Fruit fly (Drosophila melanogaster) whole organism, embryonic: ENCODE measurements around the gene CG4949.
A peak's percentile ranks its signal among the peaks of the same experiment; 100 is the strongest.

Experiments
- Bgb ChIP-seq: fragments of 200-800 bp; sonication (Bioruptor generic); IDR thresholded peaks from 2 replicates; pipeline ENCODE4 v1.3.6; 2022; ENCODE audit warnings: missing biosample characterization, missing genetic modification characterization; ENCODE audit not compliant: partially characterized antibody
- CG11456 ChIP-seq: fragments of 200-800 bp; sonication (Bioruptor generic); IDR thresholded peaks from 3 replicates; pipeline ENCODE4 v1.3.6; 2022; ENCODE audit warnings: missing biosample characterization, missing genetic modification characterization
- CG11504 ChIP-seq: fragments of 200-800 bp; sonication (Bioruptor generic); optimal IDR thresholded peaks from 3 replicates; lab custom pipeline; 2019; ENCODE audit warnings: missing biosample characterization, mild to moderate bottlenecking, missing genetic modification characterization, moderate library complexity
- CG15479 ChIP-seq: fragments of 200-800 bp; sonication (Bioruptor generic); optimal IDR thresholded peaks from 3 replicates; lab custom pipeline; 2019; ENCODE audit warnings: missing biosample characterization, mild to moderate bottlenecking, missing genetic modification characterization, moderate library complexity
- CG17361 ChIP-seq: fragments of 200-800 bp; sonication (Bioruptor generic); IDR thresholded peaks from 3 replicates; pipeline ENCODE4 v1.3.6; 2022; ENCODE audit warnings: missing biosample characterization, missing genetic modification characterization
- CG18262 ChIP-seq: fragments of 200-800 bp; optimal IDR thresholded peaks from 3 replicates; lab custom pipeline; 2019; ENCODE audit warnings: missing biosample characterization, mild to moderate bottlenecking, missing genetic modification characterization, moderate library complexity
- CG2116 ChIP-seq: fragments of 200-800 bp; sonication (Bioruptor generic); optimal IDR thresholded peaks from 3 replicates; lab custom pipeline; 2018; ENCODE audit warnings: missing biosample characterization, mild to moderate bottlenecking, missing genetic modification characterization
- CG2202 ChIP-seq: fragments of 200-800 bp; sonication (Bioruptor generic); optimal IDR thresholded peaks from 2 replicates; lab custom pipeline; 2018; ENCODE audit warnings: missing biosample characterization, mild to moderate bottlenecking, missing genetic modification characterization
- CG30403 ChIP-seq: fragments of 200-800 bp; sonication (Bioruptor generic); optimal IDR thresholded peaks from 3 replicates; lab custom pipeline; 2016; ENCODE audit warnings: missing biosample characterization, missing genetic modification characterization
- CG4360 ChIP-seq: fragments of 200-800 bp; sonication (Bioruptor generic); IDR thresholded peaks from 2 replicates; pipeline ENCODE4 v1.3.6; 2022; ENCODE audit warnings: missing biosample characterization, missing genetic modification characterization
- CG4424 ChIP-seq: fragments of 200-800 bp; sonication (Bioruptor generic); optimal IDR thresholded peaks from 3 replicates; lab custom pipeline; 2016; ENCODE audit warnings: missing biosample characterization, missing genetic modification characterization
- CG7556 ChIP-seq: fragments of 200-800 bp; sonication (Bioruptor generic); optimal IDR thresholded peaks from 2 replicates; lab custom pipeline; 2017; ENCODE audit warnings: missing biosample characterization, mild to moderate bottlenecking, missing genetic modification characterization
- CG7839 ChIP-seq: fragments of 200-800 bp; sonication (Bioruptor generic); optimal IDR thresholded peaks from 3 replicates; lab custom pipeline; 2018; ENCODE audit warnings: missing biosample characterization, mild to moderate bottlenecking, missing genetic modification characterization, moderate library complexity
- CG8089 ChIP-seq: fragments of 200-800 bp; sonication (Bioruptor generic); optimal IDR thresholded peaks from 3 replicates; lab custom pipeline; 2016; ENCODE audit warnings: missing biosample characterization, missing genetic modification characterization
- CG8359 ChIP-seq: fragments of 200-800 bp; sonication (Bioruptor generic); optimal IDR thresholded peaks from 2 replicates; lab custom pipeline; 2017; ENCODE audit warnings: missing biosample characterization, mild to moderate bottlenecking, missing genetic modification characterization, borderline replicate concordance
- CG8388 ChIP-seq: fragments of 200-800 bp; sonication (Bioruptor generic); optimal IDR thresholded peaks from 2 replicates; lab custom pipeline; 2019; ENCODE audit warnings: missing biosample characterization, mild to moderate bottlenecking, missing genetic modification characterization, moderate library complexity
- CG8478 ChIP-seq: fragments of >200 bp; optimal IDR thresholded peaks from 2 replicates; lab custom pipeline; 2018
- CG9215 ChIP-seq: fragments of 200-800 bp; sonication (Bioruptor generic); IDR thresholded peaks from 2 replicates; pipeline ENCODE4 v1.3.6; 2022; ENCODE audit warnings: missing biosample characterization, missing genetic modification characterization
- Hr51 ChIP-seq, 2 experiments: fragments of 200-800 bp; sonication (Bioruptor generic); optimal IDR thresholded peaks; 2 replicates in 1 of 2; 3 replicates in 1 of 2; lab custom pipeline; 2016 to 2018; ENCODE audit warnings: missing biosample characterization in 2 of 2, missing genetic modification characterization in 2 of 2, mild to moderate bottlenecking in 1 of 2, moderate library complexity in 1 of 2
- Kr ChIP-seq: fragments of 200-800 bp; sonication (Bioruptor generic); optimal IDR thresholded peaks from 2 replicates; lab custom pipeline; 2017; ENCODE audit warnings: missing biosample characterization, mild to moderate bottlenecking, missing genetic modification characterization
- MESR4 ChIP-seq: fragments of 200-800 bp; sonication (Bioruptor generic); optimal IDR thresholded peaks from 2 replicates; lab custom pipeline; 2018; ENCODE audit warnings: missing biosample characterization, mild to moderate bottlenecking, missing genetic modification characterization, moderate library complexity
- Med ChIP-seq: fragments of 200-800 bp; sonication (Bioruptor generic); peaks from one replicate; lab custom pipeline; 2016; ENCODE audit warnings: missing biosample characterization, missing genetic modification characterization, mild to moderate bottlenecking, inconsistent platforms, moderate library complexity
- Meics ChIP-seq: fragments of 200-800 bp; sonication (Bioruptor generic); optimal IDR thresholded peaks from 2 replicates; lab custom pipeline; 2017; ENCODE audit warnings: missing biosample characterization, mild to moderate bottlenecking, missing genetic modification characterization
- Neu2 ChIP-seq: fragments of 200-800 bp; sonication (Bioruptor generic); optimal IDR thresholded peaks from 3 replicates; lab custom pipeline; 2016; ENCODE audit warnings: missing biosample characterization, missing genetic modification characterization, borderline replicate concordance
- NfI ChIP-seq: fragments of 200-800 bp; sonication (Bioruptor generic); optimal IDR thresholded peaks from 3 replicates; lab custom pipeline; 2018; ENCODE audit warnings: missing biosample characterization, mild to moderate bottlenecking, missing genetic modification characterization, moderate library complexity
- Poxn ChIP-seq: fragments of 200-800 bp; sonication (Bioruptor generic); IDR thresholded peaks from 2 replicates; pipeline ENCODE4 v1.3.6; 2022; ENCODE audit warnings: missing biosample characterization, missing genetic modification characterization
- chn ChIP-seq: fragments of 200-800 bp; sonication (Bioruptor generic); optimal IDR thresholded peaks from 2 replicates; lab custom pipeline; 2016; ENCODE audit warnings: missing biosample characterization, missing genetic modification characterization
- cwo ChIP-seq: fragments of 200-800 bp; sonication (Bioruptor generic); optimal IDR thresholded peaks from 3 replicates; lab custom pipeline; 2017; ENCODE audit warnings: missing biosample characterization, missing genetic modification characterization, mild to moderate bottlenecking, moderate library complexity, missing genetic modification reagents
- da ChIP-seq: fragments of 200-800 bp; sonication (Bioruptor generic); optimal IDR thresholded peaks from 2 replicates; lab custom pipeline; 2016; ENCODE audit warnings: missing biosample characterization, missing genetic modification characterization
- dmrt99B ChIP-seq: fragments of 200-800 bp; sonication (Bioruptor generic); optimal IDR thresholded peaks from 2 replicates; lab custom pipeline; 2018; ENCODE audit warnings: missing biosample characterization, mild to moderate bottlenecking, missing genetic modification characterization, moderate library complexity
- en ChIP-seq: fragments of 200-800 bp; sonication (Bioruptor generic); optimal IDR thresholded peaks from 2 replicates; lab custom pipeline; 2016; ENCODE audit warnings: missing biosample characterization, missing genetic modification characterization
- fd3F ChIP-seq: fragments of 200-800 bp; sonication (Bioruptor generic); optimal IDR thresholded peaks from 2 replicates; lab custom pipeline; 2018; ENCODE audit warnings: missing biosample characterization, mild to moderate bottlenecking, missing genetic modification characterization, moderate library complexity
- fd96Cb ChIP-seq: fragments of 200-800 bp; sonication (Bioruptor generic); optimal IDR thresholded peaks from 2 replicates; lab custom pipeline; 2018; ENCODE audit warnings: missing biosample characterization, mild to moderate bottlenecking, missing genetic modification characterization, moderate library complexity
- ftz-f1 ChIP-seq: fragments of 200-800 bp; sonication (Bioruptor generic); optimal IDR thresholded peaks from 2 replicates; lab custom pipeline; 2016; ENCODE audit warnings: missing biosample characterization, missing genetic modification characterization
- h ChIP-seq: fragments of >200 bp; optimal IDR thresholded peaks from 2 replicates; lab custom pipeline; 2017
- lola ChIP-seq, 3 experiments: fragments of >200 bp in 2 of 3; fragments of 200-800 bp in 1 of 3; sonication (Bioruptor generic) in 1 of 3; optimal IDR thresholded peaks; 2 replicates each; lab custom pipeline; 2017 to 2019; ENCODE audit warnings: missing biosample characterization in 3 of 3, missing genetic modification characterization in 3 of 3, mild to moderate bottlenecking in 1 of 3, moderate library complexity in 1 of 3
- lov ChIP-seq, 2 experiments: fragments of 200-800 bp in 1 of 2; fragments of >200 bp in 1 of 2; sonication (Bioruptor generic) in 1 of 2; IDR thresholded peaks in 1 of 2; optimal IDR thresholded peaks in 1 of 2; 2 replicates in 1 of 2; 3 replicates in 1 of 2; pipeline versions ENCODE4 v1.3.6 to Lab custom; 2017 to 2022; ENCODE audit warnings: missing biosample characterization in 1 of 2, missing genetic modification characterization in 1 of 2
- nmo ChIP-seq: fragments of 200-800 bp; sonication (Bioruptor generic); optimal IDR thresholded peaks from 2 replicates; lab custom pipeline; 2018; ENCODE audit warnings: missing biosample characterization, mild to moderate bottlenecking, missing genetic modification characterization, moderate library complexity
- row ChIP-seq: fragments of 200-800 bp; sonication (Bioruptor generic); IDR thresholded peaks from 3 replicates; pipeline ENCODE4 v1.3.6; 2022; ENCODE audit warnings: missing biosample characterization, missing genetic modification characterization
- schlank ChIP-seq: fragments of 200-800 bp; sonication (Bioruptor generic); optimal IDR thresholded peaks from 2 replicates; lab custom pipeline; 2018; ENCODE audit warnings: missing biosample characterization, mild to moderate bottlenecking, missing genetic modification characterization
- sens ChIP-seq: fragments of 200-800 bp; sonication (Bioruptor generic); peaks from one replicate; lab custom pipeline; 2016; ENCODE audit warnings: missing biosample characterization, missing genetic modification characterization
- seq ChIP-seq: fragments of 200-800 bp; sonication (Bioruptor generic); IDR thresholded peaks from 2 replicates; pipeline ENCODE4 v1.3.6; 2022; ENCODE audit warnings: missing biosample characterization, missing genetic modification characterization
- shn ChIP-seq: fragments of 200-800 bp; sonication (Bioruptor generic); optimal IDR thresholded peaks from 3 replicates; lab custom pipeline; 2016; ENCODE audit warnings: missing biosample characterization, missing genetic modification characterization
- stwl ChIP-seq: fragments of 200-800 bp; sonication (Bioruptor generic); optimal IDR thresholded peaks from 3 replicates; lab custom pipeline; 2018; ENCODE audit warnings: missing biosample characterization, mild to moderate bottlenecking, missing genetic modification characterization, moderate library complexity
- tll ChIP-seq, 2 experiments: fragments of 200-800 bp in 1 of 2; fragments of >200 bp in 1 of 2; sonication (Bioruptor generic) in 1 of 2; optimal IDR thresholded peaks; 2 replicates each; lab custom pipeline; 2017 to 2019; ENCODE audit warnings: missing biosample characterization in 2 of 2, missing genetic modification characterization in 2 of 2, mild to moderate bottlenecking in 1 of 2, moderate library complexity in 1 of 2
- twi ChIP-seq: fragments of 200-800 bp; optimal IDR thresholded peaks from 2 replicates; lab custom pipeline; 2019; ENCODE audit warnings: missing biosample characterization, mild to moderate bottlenecking, missing genetic modification characterization, moderate library complexity
- unpg ChIP-seq: fragments of 200-800 bp; sonication (Bioruptor generic); optimal IDR thresholded peaks from 3 replicates; lab custom pipeline; 2018; ENCODE audit warnings: missing biosample characterization, mild to moderate bottlenecking, missing genetic modification characterization, moderate library complexity
- wek ChIP-seq: fragments of 200-800 bp; sonication (Bioruptor generic); optimal IDR thresholded peaks from 3 replicates; lab custom pipeline; 2018; ENCODE audit warnings: missing biosample characterization, mild to moderate bottlenecking, missing genetic modification characterization, moderate library complexity

CG4949 gene

dm6 chrX:17110556-17111177 is 32.0 kb downstream of the CG4949 start:
- peak; percentile 71 for TF ChIP-seq CG8388 (GFP tag; lab: Kevin White, UChicago)
- TF ChIP-seq fd96Cb (tag; lab: Kevin White, UChicago): no peak
- no peak for TF ChIP-seq CG11504
- no peak for TF ChIP-seq CG7556
- TF ChIP-seq, all 482 proteins: peak for 1

DNA sequence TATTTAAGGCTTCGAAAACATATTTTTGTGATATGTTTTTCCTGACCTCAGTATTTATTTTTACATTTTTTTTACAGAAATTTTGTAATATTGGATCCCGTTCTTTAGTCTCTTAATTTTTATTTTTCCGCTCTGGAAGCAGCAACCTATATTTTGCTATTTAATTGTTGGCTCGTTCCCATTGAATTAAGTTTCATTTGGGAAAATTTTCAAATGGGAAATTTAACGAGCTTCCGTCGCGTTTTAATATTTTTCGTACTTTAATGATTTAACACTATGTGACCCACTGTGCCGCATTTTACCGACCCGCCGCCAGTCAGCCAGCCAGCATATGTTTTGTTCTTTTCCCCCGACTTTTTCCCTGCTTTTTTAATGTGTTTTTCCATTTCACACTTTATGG is 32.6 kb downstream of the CG4949 start:
- TF ChIP-seq CG11456 (no peak), NfI (GFP tag; lab: Kevin White, UChicago) (no peak), CG9215 (GFP tag; lab: Robert Waterston, UW) (no peak), CG15479 (no peak), stwl (tag; lab: Kevin White, UChicago) (no peak), CG8359 (GFP tag; lab: Kevin White, UChicago) (no peak), cwo (GFP tag; lab: Kevin White, UChicago) (no peak), Med (GFP tag; lab: Kevin White, UChicago) (peak; percentile 51), CG17361 (GFP tag; lab: Robert Waterston, UW) (no peak), chn (GFP tag; lab: Kevin White, UChicago) (no peak), Meics (GFP tag; lab: Kevin White, UChicago) (no peak), lov (optimal IDR thresholded peaks at IDR 0.05; lab: Kevin White, UChicago) (no peak), lov (GFP tag; IDR thresholded peaks at IDR 0.05; lab: Robert Waterston, UW) (no peak), CG2202 (no peak), Hr51 (GFP tag; optimal IDR thresholded peaks at IDR 0.05; lab: Kevin White, UChicago) (no peak), fd3F (GFP tag; lab: Kevin White, UChicago) (no peak), Bgb (GFP tag; lab: Robert Waterston, UW) (no peak), Neu2 (GFP tag; lab: Kevin White, UChicago) (no peak), h (no peak), CG7839 (tag; lab: Kevin White, UChicago) (peak; percentile 3), wek (no peak), ftz-f1 (GFP tag; lab: Kevin White, UChicago) (no peak), da (GFP tag; lab: Kevin White, UChicago) (no peak), MESR4 (GFP tag; lab: Kevin White, UChicago) (no peak), schlank (no peak), CG8478 (lab: Kevin White, UChicago) (no peak), Poxn (no peak), Kr (GFP tag; lab: Kevin White, UChicago) (no peak), tll (GFP tag; optimal IDR thresholded peaks at IDR 0.05; lab: Kevin White, UChicago) (no peak), unpg (GFP tag; lab: Kevin White, UChicago) (peak; percentile 0), CG4424 (GFP tag; lab: Kevin White, UChicago) (peak; percentile 20), nmo (GFP tag; lab: Kevin White, UChicago) (peak; percentile 16), seq (GFP tag; lab: Robert Waterston, UW) (no peak), CG8388 (GFP tag; lab: Kevin White, UChicago) (peak; percentile 36), CG18262 (peak; percentile 36), row (GFP tag; lab: Robert Waterston, UW) (peak; percentile 29; the same call in 1 of the 3 replicates), en (GFP tag; lab: Kevin White, UChicago) (no peak), lola (GFP tag; optimal IDR thresholded peaks at IDR 0.05; lab: Kevin White, UChicago) (peak in 1 of 3 experiments; percentile 6), sens (GFP tag; lab: Kevin White, UChicago) (peak; percentile 84), CG30403 (peak; percentile 8), CG8089 (GFP tag; lab: Kevin White, UChicago) (no peak), CG4360 (GFP tag; lab: Robert Waterston, UW) (no peak), twi (tag; lab: Kevin White, UChicago) (peak; percentile 80), CG2116 (no peak), dmrt99B (tag; lab: Kevin White, UChicago) (peak; percentile 6), shn (GFP tag; lab: Kevin White, UChicago) (no peak)
